Worm (Caenorhabditis elegans): Measurements from ENCODE around the gene cthd-1.

DNA sequence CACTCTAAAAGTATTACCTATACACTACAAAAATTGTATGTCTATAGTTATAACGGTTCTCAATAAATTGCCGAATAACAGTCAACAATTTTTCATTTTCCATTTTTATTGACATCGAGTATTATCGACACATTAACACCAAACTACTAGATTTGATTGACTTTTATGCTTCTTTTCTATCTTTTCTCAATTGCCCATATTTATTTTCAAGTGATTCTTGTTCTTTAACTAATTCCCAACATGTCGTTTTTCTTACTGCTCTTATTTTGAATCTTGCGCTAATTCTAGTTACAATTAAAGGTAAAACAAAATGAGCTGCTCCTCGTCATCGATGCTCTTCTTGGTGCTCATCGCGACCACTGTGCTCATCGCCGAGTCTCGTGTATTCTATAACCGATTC is at the start of gene cthd-1:
- TF ChIP-seq nhr-237 (tag; optimal IDR thresholded peaks at IDR 0.05) (no peak), ces-1 (GFP tag; optimal IDR thresholded peaks at IDR 0.05) (no peak), pha-4 (tag; optimal IDR thresholded peaks at IDR 0.05) (no peak), sptf-1 (tag; optimal IDR thresholded peaks at IDR 0.05) (no peak), nhr-28 (tag; optimal IDR thresholded peaks at IDR 0.05) (no peak), snpc-4 (tag; optimal IDR thresholded peaks at IDR 0.05) (no peak), elt-3 (tag; optimal IDR thresholded peaks at IDR 0.05) (no peak), ztf-11 (tag; optimal IDR thresholded peaks at IDR 0.05) (no peak), mep-1 (tag; optimal IDR thresholded peaks at IDR 0.05) (no peak), unc-62 (GFP tag; optimal IDR thresholded peaks at IDR 0.05) (no peak), elt-1 (tag; optimal IDR thresholded peaks at IDR 0.05; ENCODE audit: borderline replicate concordance, insufficient read depth) (no peak), bed-3 (GFP tag; optimal IDR thresholded peaks at IDR 0.05) (no peak)

All from whole organism, mixed stage, embryonic.